Worm (Caenorhabditis elegans) whole organism, L3 larva: ENCODE results near the gene trpp-11.

Source experiments
- hmg-11 ChIP-seq: sonication (generic microtip); optimal IDR thresholded peaks from 2 replicates; lab custom pipeline; 2016; ENCODE audit warnings: missing genetic modification characterization, missing compliant biosample characterization
- nhr-23 ChIP-seq: fragments of 150-350 bp; optimal IDR thresholded peaks from 2 replicates; lab custom pipeline; 2014; ENCODE audit warnings: missing biosample characterization, missing genetic modification reagents, missing genetic modification characterization

DNA sequence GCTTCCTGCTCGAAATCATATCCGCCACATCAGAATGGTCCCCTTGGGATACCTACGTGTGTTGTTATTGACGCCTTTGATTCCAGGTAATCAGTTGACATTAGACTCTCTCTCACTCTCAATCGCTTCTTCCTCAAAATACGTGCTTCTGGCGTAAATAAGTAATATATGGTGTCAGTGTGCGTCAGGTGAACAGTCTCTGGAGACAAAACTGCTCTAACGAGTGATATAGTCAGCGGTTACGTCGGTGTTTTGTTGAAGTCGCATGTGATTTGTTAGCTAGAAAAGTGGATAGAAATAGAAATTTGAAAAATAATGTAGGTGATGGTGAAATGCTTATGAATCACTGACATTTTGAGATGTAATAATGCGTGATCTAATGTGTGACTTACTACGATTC, 7.1 kb downstream of the trpp-11 start:
- no peak for TF ChIP-seq hmg-11 (tag; lab: Kevin White, UChicago)
- no peak for TF ChIP-seq nhr-23
